Fruit fly (Drosophila melanogaster): ENCODE results near the gene pic.

- peak; percentile 91 for TF ChIP-seq CG4496 (GFP tag; IDR thresholded peaks at IDR 0.05)
- peak; percentile 68 for TF ChIP-seq CG8159 (tag; optimal IDR thresholded peaks at IDR 0.05)
- peak; percentile 63 for TF ChIP-seq Pif1B (GFP tag; optimal IDR thresholded peaks at IDR 0.05)
- peak; percentile 47 for TF ChIP-seq Snoo (tag; optimal IDR thresholded peaks at IDR 0.05)
- peak; percentile 43; the same call in 1 of the 2 replicates for TF ChIP-seq rn (GFP tag; IDR thresholded peaks at IDR 0.05)
- peak; percentile 47 for TF ChIP-seq CG9948 (tag; optimal IDR thresholded peaks at IDR 0.05)
These were observed 39.7 kb upstream of the pic start for dm6 chr3R:13012351-13012750.
